Fruit fly (Drosophila melanogaster) whole organism, prepupa: Measurements from ENCODE around the gene RpS7.

Experiments
- CG7368 ChIP-seq: fragments of 200-800 bp; sonication (Bioruptor generic); optimal IDR thresholded peaks from 3 replicates; lab custom pipeline; 2016; ENCODE audit warnings: missing biosample characterization, missing genetic modification characterization
- Smox ChIP-seq: fragments of 200-800 bp; sonication (Bioruptor generic); optimal IDR thresholded peaks from 3 replicates; lab custom pipeline; 2016; ENCODE audit warnings: missing biosample characterization, missing genetic modification characterization

dm6 chr3R:30196128-30196527 lies 12.7 kb downstream of the RpS7 start, which contains the start of gene CG15531:
- no peak for TF ChIP-seq Smox (GFP tag; lab: Kevin White, UChicago)
- TF ChIP-seq CG7368 (GFP tag; lab: Kevin White, UChicago): no peak
